Fruit fly (Drosophila melanogaster) whole organism, embryonic: Measurements from ENCODE around the gene nkt.

Experiments used
- Atf-2 ChIP-seq: fragments of 200-800 bp; sonication (Bioruptor generic); optimal IDR thresholded peaks from 2 replicates; lab custom pipeline; 2016; ENCODE audit warnings: missing biosample characterization, missing genetic modification characterization
- Bteb2 ChIP-seq: fragments of 200-800 bp; sonication (Bioruptor generic); optimal IDR thresholded peaks from 2 replicates; lab custom pipeline; 2016; ENCODE audit warnings: missing biosample characterization, missing genetic modification characterization
- CG12391 ChIP-seq: fragments of 200-800 bp; sonication (Bioruptor generic); optimal IDR thresholded peaks from 3 replicates; lab custom pipeline; 2018; ENCODE audit warnings: missing biosample characterization, mild to moderate bottlenecking, missing genetic modification characterization, moderate library complexity
- CG15479 ChIP-seq: fragments of 200-800 bp; sonication (Bioruptor generic); optimal IDR thresholded peaks from 3 replicates; lab custom pipeline; 2019; ENCODE audit warnings: missing biosample characterization, mild to moderate bottlenecking, missing genetic modification characterization, moderate library complexity
- CG1602 ChIP-seq: fragments of 200-800 bp; sonication (Bioruptor generic); optimal IDR thresholded peaks from 3 replicates; lab custom pipeline; 2016; ENCODE audit warnings: missing biosample characterization, missing genetic modification characterization
- CG16815 ChIP-seq: fragments of 200-800 bp; sonication (Bioruptor generic); optimal IDR thresholded peaks from 3 replicates; lab custom pipeline; 2017; ENCODE audit warnings: missing biosample characterization, mild to moderate bottlenecking, missing genetic modification characterization
- CG2199 ChIP-seq: fragments of 200-800 bp; sonication (Bioruptor generic); IDR thresholded peaks from 3 replicates; pipeline ENCODE4 v1.3.6; 2022; ENCODE audit warnings: missing biosample characterization, missing genetic modification characterization
- CG2712 ChIP-seq: fragments of 200-800 bp; optimal IDR thresholded peaks from 3 replicates; lab custom pipeline; 2019; ENCODE audit warnings: missing biosample characterization, mild to moderate bottlenecking, missing genetic modification characterization, moderate library complexity
- CG2889 ChIP-seq: fragments of 200-800 bp; sonication (Bioruptor generic); IDR thresholded peaks from 3 replicates; pipeline ENCODE4 v1.3.6; 2022; ENCODE audit warnings: missing biosample characterization, missing genetic modification characterization
- CG3281 ChIP-seq: fragments of 200-800 bp; sonication (Bioruptor generic); optimal IDR thresholded peaks from 3 replicates; lab custom pipeline; 2017; ENCODE audit warnings: missing biosample characterization, mild to moderate bottlenecking, missing genetic modification characterization
- CG4360 ChIP-seq: fragments of 200-800 bp; sonication (Bioruptor generic); IDR thresholded peaks from 2 replicates; pipeline ENCODE4 v1.3.6; 2022; ENCODE audit warnings: missing biosample characterization, missing genetic modification characterization
- CG7556 ChIP-seq: fragments of 200-800 bp; sonication (Bioruptor generic); optimal IDR thresholded peaks from 2 replicates; lab custom pipeline; 2017; ENCODE audit warnings: missing biosample characterization, mild to moderate bottlenecking, missing genetic modification characterization
- CG9727 ChIP-seq: fragments of 200-800 bp; sonication (Bioruptor generic); optimal IDR thresholded peaks from 3 replicates; lab custom pipeline; 2017; ENCODE audit warnings: missing biosample characterization, mild to moderate bottlenecking, missing genetic modification characterization
- Fer1 ChIP-seq: fragments of 200-800 bp; sonication (Bioruptor generic); optimal IDR thresholded peaks from 2 replicates; lab custom pipeline; 2017; ENCODE audit warnings: missing biosample characterization, mild to moderate bottlenecking, missing genetic modification characterization
- Fer2 ChIP-seq: fragments of 200-800 bp; sonication (Bioruptor generic); optimal IDR thresholded peaks from 2 replicates; lab custom pipeline; 2018; ENCODE audit warnings: missing biosample characterization, mild to moderate bottlenecking, missing genetic modification characterization, moderate library complexity
- Hr78 ChIP-seq, 2 experiments: fragments of 200-800 bp in 1 of 2; fragments of >200 bp in 1 of 2; sonication (Bioruptor generic) in 1 of 2; optimal IDR thresholded peaks; 2 replicates each; lab custom pipeline; 2017 to 2019; ENCODE audit warnings: missing biosample characterization in 2 of 2, missing genetic modification characterization in 2 of 2, mild to moderate bottlenecking in 1 of 2, moderate library complexity in 1 of 2
- Jarid2 ChIP-seq: fragments of 200-800 bp; sonication (Bioruptor generic); optimal IDR thresholded peaks from 3 replicates; lab custom pipeline; 2017; ENCODE audit warnings: mild to moderate bottlenecking, missing biosample characterization, missing genetic modification reagents, missing genetic modification characterization
- Kr ChIP-seq: fragments of 200-800 bp; sonication (Bioruptor generic); optimal IDR thresholded peaks from 2 replicates; lab custom pipeline; 2017; ENCODE audit warnings: missing biosample characterization, mild to moderate bottlenecking, missing genetic modification characterization
- MESR4 ChIP-seq: fragments of 200-800 bp; sonication (Bioruptor generic); optimal IDR thresholded peaks from 2 replicates; lab custom pipeline; 2018; ENCODE audit warnings: missing biosample characterization, mild to moderate bottlenecking, missing genetic modification characterization, moderate library complexity
- Nf-YC ChIP-seq: fragments of 200-800 bp; optimal IDR thresholded peaks from 3 replicates; lab custom pipeline; 2019; ENCODE audit warnings: missing biosample characterization, mild to moderate bottlenecking, missing genetic modification characterization, moderate library complexity
- Pdp1 ChIP-seq, 2 experiments: fragments of 200-800 bp; sonication (Bioruptor generic); optimal IDR thresholded peaks; 3 replicates each; lab custom pipeline; 2016; ENCODE audit warnings: missing biosample characterization in 2 of 2, missing genetic modification characterization in 2 of 2, mild to moderate bottlenecking in 1 of 2, moderate library complexity in 1 of 2
- Side ChIP-seq: fragments of 200-800 bp; sonication (Bioruptor generic); optimal IDR thresholded peaks from 2 replicates; lab custom pipeline; 2016; ENCODE audit warnings: missing biosample characterization, missing genetic modification characterization
- Spps ChIP-seq: fragments of 200-800 bp; sonication (Bioruptor generic); optimal IDR thresholded peaks from 2 replicates; lab custom pipeline; 2018; ENCODE audit warnings: missing biosample characterization, mild to moderate bottlenecking, missing genetic modification characterization
- Xrp1 ChIP-seq: fragments of 200-800 bp; sonication (Bioruptor generic); IDR thresholded peaks from 2 replicates; pipeline ENCODE4 v1.3.6; 2022; ENCODE audit warnings: missing biosample characterization, missing genetic modification characterization
- abd-A ChIP-seq: fragments of 200-800 bp; sonication (Bioruptor generic); optimal IDR thresholded peaks from 3 replicates; lab custom pipeline; 2019; ENCODE audit warnings: missing biosample characterization, mild to moderate bottlenecking, missing genetic modification characterization, moderate library complexity
- cad ChIP-seq: fragments of >200 bp; optimal IDR thresholded peaks from 2 replicates; lab custom pipeline; 2017; ENCODE audit warnings: missing biosample characterization, missing genetic modification characterization
- chinmo ChIP-seq: fragments of 200-800 bp; sonication (Bioruptor generic); IDR thresholded peaks from 4 replicates; pipeline ENCODE4 v1.3.6; 2022; ENCODE audit warnings: missing biosample characterization, missing genetic modification characterization; ENCODE audit not compliant: partially characterized antibody
- ci ChIP-seq: fragments of 200-800 bp; sonication (Bioruptor generic); IDR thresholded peaks from 3 replicates; pipeline ENCODE4 v1.3.6; 2022; ENCODE audit warnings: missing biosample characterization, missing genetic modification characterization
- crol ChIP-seq: fragments of 200-800 bp; sonication (Bioruptor generic); IDR thresholded peaks from 2 replicates; pipeline ENCODE4 v1.3.6; 2022; ENCODE audit warnings: missing biosample characterization, missing genetic modification characterization
- exex ChIP-seq: fragments of 200-800 bp; sonication (Bioruptor generic); optimal IDR thresholded peaks from 4 replicates; lab custom pipeline; 2018; ENCODE audit warnings: missing biosample characterization, mild to moderate bottlenecking, missing genetic modification characterization, moderate library complexity
- fd102C ChIP-seq: fragments of 200-800 bp; sonication (Bioruptor generic); optimal IDR thresholded peaks from 2 replicates; lab custom pipeline; 2018; ENCODE audit warnings: missing biosample characterization, mild to moderate bottlenecking, missing genetic modification characterization, moderate library complexity
- fd64A ChIP-seq: fragments of 200-800 bp; sonication (Bioruptor generic); optimal IDR thresholded peaks from 3 replicates; lab custom pipeline; 2018; ENCODE audit warnings: missing biosample characterization, mild to moderate bottlenecking, missing genetic modification characterization
- gce ChIP-seq: fragments of 200-800 bp; sonication (Bioruptor generic); IDR thresholded peaks from 3 replicates; pipeline ENCODE4 v1.3.6; 2022; ENCODE audit warnings: missing biosample characterization, missing genetic modification characterization
- hth ChIP-seq: fragments of >200 bp; optimal IDR thresholded peaks from 2 replicates; lab custom pipeline; 2017; ENCODE audit warnings: inconsistent platforms
- kni ChIP-seq: fragments of 200-800 bp; sonication (Bioruptor generic); optimal IDR thresholded peaks from 3 replicates; lab custom pipeline; 2017; ENCODE audit warnings: mild to moderate bottlenecking, missing biosample characterization, missing genetic modification reagents, missing genetic modification characterization
- knrl ChIP-seq: fragments of 200-800 bp; sonication (Bioruptor generic); IDR thresholded peaks from 3 replicates; pipeline ENCODE4 v1.3.6; 2022; ENCODE audit warnings: missing biosample characterization, missing genetic modification characterization; ENCODE audit not compliant: partially characterized antibody
- p53 ChIP-seq: fragments of 200-800 bp; sonication (Bioruptor generic); optimal IDR thresholded peaks from 2 replicates; lab custom pipeline; 2016; ENCODE audit warnings: missing biosample characterization, missing genetic modification characterization
- pho ChIP-seq: fragments of 200-800 bp; sonication (Bioruptor generic); optimal IDR thresholded peaks from 2 replicates; lab custom pipeline; 2016; ENCODE audit warnings: missing biosample characterization, missing genetic modification characterization
- slbo ChIP-seq: fragments of 200-800 bp; sonication (Bioruptor generic); IDR thresholded peaks from 2 replicates; pipeline ENCODE4 v1.3.6; 2022; ENCODE audit warnings: missing biosample characterization, missing genetic modification characterization
- tll ChIP-seq, 2 experiments: fragments of 200-800 bp in 1 of 2; fragments of >200 bp in 1 of 2; sonication (Bioruptor generic) in 1 of 2; optimal IDR thresholded peaks; 2 replicates each; lab custom pipeline; 2017 to 2019; ENCODE audit warnings: missing biosample characterization in 2 of 2, missing genetic modification characterization in 2 of 2, mild to moderate bottlenecking in 1 of 2, moderate library complexity in 1 of 2
- twi ChIP-seq: fragments of 200-800 bp; optimal IDR thresholded peaks from 2 replicates; lab custom pipeline; 2019; ENCODE audit warnings: missing biosample characterization, mild to moderate bottlenecking, missing genetic modification characterization, moderate library complexity
- unc-4 ChIP-seq: fragments of 200-800 bp; sonication (Bioruptor generic); IDR thresholded peaks from 2 replicates; pipeline ENCODE4 v1.3.6; 2022; ENCODE audit warnings: missing biosample characterization, missing genetic modification characterization; ENCODE audit not compliant: partially characterized antibody
- vfl ChIP-seq: fragments of 200-800 bp; sonication (Bioruptor generic); optimal IDR thresholded peaks from 2 replicates; lab custom pipeline; 2016; ENCODE audit warnings: missing biosample characterization, missing genetic modification characterization
- zen ChIP-seq: fragments of 200-800 bp; sonication (Bioruptor generic); optimal IDR thresholded peaks from 3 replicates; lab custom pipeline; 2018; ENCODE audit warnings: missing biosample characterization, mild to moderate bottlenecking, missing genetic modification characterization, moderate library complexity

Gene nkt

dm6 chr3L:11242410-11243291 is 41.5 kb downstream of the nkt start (continued):
- TF ChIP-seq Pdp1 (GFP tag; optimal IDR thresholded peaks at IDR 0.05; lab: Kevin White, UChicago) (peak in 1 of 2 experiments; percentile 93), CG3281 (GFP tag; lab: Kevin White, UChicago) (no peak), p53 (GFP tag; lab: Kevin White, UChicago) (no peak), Fer1 (peak; percentile 18), Side (GFP tag; lab: Kevin White, UChicago) (no peak), unc-4 (no peak), gce (0 out of 3 replicates have a peak, but pooled peaks have one; percentile 14), ci (GFP tag; lab: Robert Waterston, UW) (peak; percentile 55; the same call in 2 of the 3 replicates), fd102C (peak; percentile 24), CG1602 (GFP tag; lab: Kevin White, UChicago) (no peak), exex (peak; percentile 61), CG2889 (GFP tag; lab: Robert Waterston, UW) (no peak), Jarid2 (GFP tag; lab: Kevin White, UChicago) (no peak), crol (GFP tag; lab: Robert Waterston, UW) (peak; percentile 76), Fer2 (tag; lab: Kevin White, UChicago) (no peak), Hr78 (GFP tag; optimal IDR thresholded peaks at IDR 0.05; lab: Kevin White, UChicago) (peak in 1 of 2 experiments; percentile 37)

dm6 chr3L:11243292-11243670 is 42.1 kb downstream of the nkt start:
- TF ChIP-seq CG15479: peak; percentile 53
- no peak for TF ChIP-seq Spps (tag; lab: Kevin White, UChicago)
- peak; percentile 37 for TF ChIP-seq cad (GFP tag; lab: Kevin White, UChicago)
- TF ChIP-seq CG2199 (GFP tag; lab: Robert Waterston, UW): 0 out of 3 replicates have a peak, but pooled peaks have one; percentile 37
- peak in 1 of 2 experiments; percentile 86 for TF ChIP-seq tll (GFP tag; optimal IDR thresholded peaks at IDR 0.05; lab: Kevin White, UChicago)
- TF ChIP-seq Fer1: no peak
- peak; percentile 30 for TF ChIP-seq twi (tag; lab: Kevin White, UChicago)
- TF ChIP-seq vfl (GFP tag; lab: Kevin White, UChicago): peak; percentile 3
- peak; percentile 12 for TF ChIP-seq hth (lab: Kevin White, UChicago)
- no peak for TF ChIP-seq Nf-YC (tag; lab: Kevin White, UChicago)
- no peak for TF ChIP-seq CG7556 (GFP tag; lab: Kevin White, UChicago)
- no peak for TF ChIP-seq CG4360 (GFP tag; lab: Robert Waterston, UW)
- no peak for TF ChIP-seq slbo (GFP tag; lab: Robert Waterston, UW)
- TF ChIP-seq zen (tag; lab: Kevin White, UChicago): peak; percentile 93
- TF ChIP-seq, all 482 proteins: peak for 8

dm6 chr3L:11244024-11244576 is 42.9 kb downstream of the nkt start:
- TF ChIP-seq fd64A (no peak), chinmo (GFP tag; lab: Robert Waterston, UW) (0 out of 4 replicates have a peak, but pooled peaks have one; percentile 12), Kr (GFP tag; lab: Kevin White, UChicago) (peak; percentile 45), pho (GFP tag; lab: Kevin White, UChicago) (no peak), CG9727 (GFP tag; lab: Kevin White, UChicago) (peak; percentile 16), CG16815 (GFP tag; lab: Kevin White, UChicago) (no peak), CG12391 (tag; lab: Kevin White, UChicago) (peak; percentile 9), knrl (GFP tag; lab: Robert Waterston, UW) (no peak), Atf-2 (GFP tag; lab: Kevin White, UChicago) (no peak), MESR4 (GFP tag; lab: Kevin White, UChicago) (no peak), CG2712 (tag; lab: Kevin White, UChicago) (no peak), Bteb2 (no peak), kni (GFP tag; lab: Kevin White, UChicago) (peak; percentile 36), Xrp1 (no peak), crol (GFP tag; lab: Robert Waterston, UW) (0 out of 2 replicates have a peak, but pooled peaks have one; percentile 17), abd-A (tag; lab: Kevin White, UChicago) (peak; percentile 18), CG2889 (GFP tag; lab: Robert Waterston, UW) (no peak)
